3 fruit fly cellular contexts compared by ENCODE assay signal in genomic region chr3L:18801194-18801695, dm6.
TF ChIP-seq lines count a peak whose summit lies in the region.

ftz-f1 (minus strand) TSS chr3L:18801309.

TF ChIP-seq in whole organism, adult, 20 proteins besides CTCF, POLR2A, EP300 and RAD21 (continued from another document):
- TF ChIP-seq bab1 (GFP tag; optimal IDR thresholded peaks at IDR 0.05; lab: Kevin White, UChicago) (peak; percentile 66), CG7101 (tag; optimal IDR thresholded peaks at IDR 0.05; lab: Kevin White, UChicago) (peak; percentile 71)

TF ChIP-seq in whole organism, embryonic, 481 proteins besides CTCF, POLR2A, EP300 and RAD21 (continued from another document and continues in another):
- TF ChIP-seq nerfin-2 (GFP tag; IDR thresholded peaks at IDR 0.05; lab: Robert Waterston, UW; ENCODE audit: partially characterized antibody): peak; percentile 46; the same call in 1 of the 2 replicates
- peak; percentile 50 for TF ChIP-seq CG3847 (GFP tag; IDR thresholded peaks at IDR 0.05; lab: Robert Waterston, UW)
- TF ChIP-seq exex (tag; optimal IDR thresholded peaks at IDR 0.05; lab: Kevin White, UChicago): peak; percentile 37
- peak in 1 of 2 experiments; percentile 21 for TF ChIP-seq dpn (GFP tag; optimal IDR thresholded peaks at IDR 0.05; lab: Kevin White, UChicago)
- peak; percentile 23 for TF ChIP-seq CG6683 (GFP tag; optimal IDR thresholded peaks at IDR 0.05; lab: Kevin White, UChicago)
- TF ChIP-seq NFAT (GFP tag; IDR thresholded peaks at IDR 0.05; lab: Robert Waterston, UW): 0 out of 2 replicates have a peak, but pooled peaks have one; percentile 22
- TF ChIP-seq Hr78 (GFP tag; optimal IDR thresholded peaks at IDR 0.05; lab: Kevin White, UChicago): peak in 1 of 2 experiments; percentile 33
- peak; percentile 55 for TF ChIP-seq CG6765 (GFP tag; optimal IDR thresholded peaks at IDR 0.05; lab: Kevin White, UChicago)
- TF ChIP-seq Hr39 (optimal IDR thresholded peaks at IDR 0.05; lab: Kevin White, UChicago): no peak
- TF ChIP-seq CG34224 (GFP tag; IDR thresholded peaks at IDR 0.05; lab: Robert Waterston, UW; ENCODE audit: partially characterized antibody): peak; percentile 78
- no peak for TF ChIP-seq CG13123 (GFP tag; optimal IDR thresholded peaks at IDR 0.05; lab: Kevin White, UChicago)
- no peak for TF ChIP-seq Eip74EF (GFP tag; optimal IDR thresholded peaks at IDR 0.05; lab: Kevin White, UChicago)
- peak; percentile 22 for TF ChIP-seq CG14710 (tag; optimal IDR thresholded peaks at IDR 0.05; lab: Kevin White, UChicago)
- TF ChIP-seq knrl (GFP tag; IDR thresholded peaks at IDR 0.05; lab: Robert Waterston, UW; ENCODE audit: partially characterized antibody): peak; percentile 81
- peak; percentile 99 for TF ChIP-seq chinmo (GFP tag; IDR thresholded peaks at IDR 0.05; lab: Robert Waterston, UW; ENCODE audit: partially characterized antibody)
- TF ChIP-seq CG17612 (GFP tag; IDR thresholded peaks at IDR 0.05; lab: Robert Waterston, UW): no peak
- peak; percentile 47 for TF ChIP-seq Doc3 (GFP tag; IDR thresholded peaks at IDR 0.05; lab: Robert Waterston, UW; ENCODE audit: partially characterized antibody)
- TF ChIP-seq ash1 (GFP tag; optimal IDR thresholded peaks at IDR 0.05; lab: Kevin White, UChicago): peak; percentile 19
- peak; percentile 59 for TF ChIP-seq CG7987 (GFP tag; optimal IDR thresholded peaks at IDR 0.05; lab: Kevin White, UChicago)
- TF ChIP-seq HmgD (GFP tag; optimal IDR thresholded peaks at IDR 0.05; lab: Kevin White, UChicago): peak; percentile 48
- peak; percentile 97 for TF ChIP-seq Blimp-1 (GFP tag; optimal IDR thresholded peaks at IDR 0.05; lab: Kevin White, UChicago)
- 0 out of 3 replicates have a peak, but pooled peaks have one; percentile 27 for TF ChIP-seq CG2199 (GFP tag; IDR thresholded peaks at IDR 0.05; lab: Robert Waterston, UW)
- TF ChIP-seq CG7357 (GFP tag; IDR thresholded peaks at IDR 0.05; lab: Robert Waterston, UW): no peak
- TF ChIP-seq Dref (GFP tag; IDR thresholded peaks at IDR 0.05; lab: Robert Waterston, UW): peak; percentile 97
- TF ChIP-seq CG6791 (GFP tag; IDR thresholded peaks at IDR 0.05; lab: Robert Waterston, UW; ENCODE audit: partially characterized antibody): peak; percentile 74; the same call in 2 of the 3 replicates
- peak; percentile 94 for TF ChIP-seq bbx (GFP tag; IDR thresholded peaks at IDR 0.05; lab: Robert Waterston, UW; ENCODE audit: partially characterized antibody)
- TF ChIP-seq zfh2 (GFP tag; optimal IDR thresholded peaks at IDR 0.05; lab: Kevin White, UChicago): no peak
- TF ChIP-seq CG12299 (tag; optimal IDR thresholded peaks at IDR 0.05; lab: Kevin White, UChicago): peak; percentile 64
- no peak for TF ChIP-seq Atf-2 (GFP tag; optimal IDR thresholded peaks at IDR 0.05; lab: Kevin White, UChicago)
- peak; percentile 24 for TF ChIP-seq Side (GFP tag; optimal IDR thresholded peaks at IDR 0.05; lab: Kevin White, UChicago)
- TF ChIP-seq Opbp (GFP tag; IDR thresholded peaks at IDR 0.05; lab: Robert Waterston, UW; ENCODE audit: partially characterized antibody): peak; percentile 86
- TF ChIP-seq lbe (GFP tag; optimal IDR thresholded peaks at IDR 0.05; lab: Kevin White, UChicago): peak; percentile 19
- TF ChIP-seq pfk (GFP tag; optimal IDR thresholded peaks at IDR 0.05; lab: Kevin White, UChicago): peak; percentile 47
- TF ChIP-seq CG42726 (GFP tag; IDR thresholded peaks at IDR 0.05; lab: Robert Waterston, UW; ENCODE audit: partially characterized antibody): peak; percentile 94
- peak; percentile 11; the same call in 1 of the 2 replicates for TF ChIP-seq CG32767 (GFP tag; IDR thresholded peaks at IDR 0.05; lab: Robert Waterston, UW)
- TF ChIP-seq odd (GFP tag; optimal IDR thresholded peaks at IDR 0.05; lab: Kevin White, UChicago): no peak
- TF ChIP-seq CG3281 (GFP tag; optimal IDR thresholded peaks at IDR 0.05; lab: Kevin White, UChicago): peak; percentile 19
- peak; percentile 69 for TF ChIP-seq Med (GFP tag; lab: Kevin White, UChicago)
- no peak for TF ChIP-seq da (GFP tag; optimal IDR thresholded peaks at IDR 0.05; lab: Kevin White, UChicago)
- TF ChIP-seq cwo (GFP tag; optimal IDR thresholded peaks at IDR 0.05; lab: Kevin White, UChicago): peak; percentile 75
- peak; percentile 1 for TF ChIP-seq ERR (GFP tag; optimal IDR thresholded peaks at IDR 0.05; lab: Kevin White, UChicago)
- no peak for TF ChIP-seq CG4404 (GFP tag; IDR thresholded peaks at IDR 0.05; lab: Robert Waterston, UW)
- TF ChIP-seq CG18011 (GFP tag; optimal IDR thresholded peaks at IDR 0.05; lab: Kevin White, UChicago): peak; percentile 3
- TF ChIP-seq CHES-1-like (GFP tag; optimal IDR thresholded peaks at IDR 0.05; lab: Kevin White, UChicago): peak; percentile 46
- TF ChIP-seq CG9215 (GFP tag; IDR thresholded peaks at IDR 0.05; lab: Robert Waterston, UW): no peak
- peak; percentile 44 for TF ChIP-seq CG13624 (GFP tag; optimal IDR thresholded peaks at IDR 0.05; lab: Kevin White, UChicago)
- 0 out of 2 replicates have a peak, but pooled peaks have one; percentile 16 for TF ChIP-seq MBD-R2 (GFP tag; IDR thresholded peaks at IDR 0.05; lab: Robert Waterston, UW)
- peak; percentile 74 for TF ChIP-seq CG10543 (GFP tag; optimal IDR thresholded peaks at IDR 0.05; lab: Kevin White, UChicago)
- peak; percentile 28 for TF ChIP-seq Mad (GFP tag; optimal IDR thresholded peaks at IDR 0.05; lab: Kevin White, UChicago)
- peak; percentile 28 for TF ChIP-seq CG1233 (GFP tag; optimal IDR thresholded peaks at IDR 0.05; lab: Kevin White, UChicago)
- peak; percentile 8; the same call in 1 of the 2 replicates for TF ChIP-seq onecut (GFP tag; IDR thresholded peaks at IDR 0.05; lab: Robert Waterston, UW)
- TF ChIP-seq CG16813 (GFP tag; IDR thresholded peaks at IDR 0.05; lab: Robert Waterston, UW; ENCODE audit: partially characterized antibody): peak; percentile 72
- no peak for TF ChIP-seq tup (GFP tag; optimal IDR thresholded peaks at IDR 0.05; lab: Kevin White, UChicago)
- peak; percentile 86 for TF ChIP-seq tna (GFP tag; IDR thresholded peaks at IDR 0.05; lab: Robert Waterston, UW; ENCODE audit: partially characterized antibody)
- TF ChIP-seq CG14014 (GFP tag; IDR thresholded peaks at IDR 0.05; lab: Robert Waterston, UW): peak; percentile 54; the same call in 1 of the 2 replicates
- TF ChIP-seq ewg (GFP tag; optimal IDR thresholded peaks at IDR 0.05; lab: Kevin White, UChicago): peak; percentile 92
- TF ChIP-seq CG2120 (GFP tag; optimal IDR thresholded peaks at IDR 0.05; lab: Kevin White, UChicago): peak; percentile 32
- no peak for TF ChIP-seq Sox100B (GFP tag; optimal IDR thresholded peaks at IDR 0.05; lab: Kevin White, UChicago)
- peak; percentile 56 for TF ChIP-seq CG14860 (GFP tag; IDR thresholded peaks at IDR 0.05; lab: Robert Waterston, UW; ENCODE audit: partially characterized antibody)
- TF ChIP-seq CG13296 (GFP tag; optimal IDR thresholded peaks at IDR 0.05; lab: Kevin White, UChicago): peak; percentile 54

TF ChIP-seq in whole organism, wandering third instar larva, 38 proteins besides CTCF, POLR2A, EP300 and RAD21 (continued from another document):
- TF ChIP-seq Hr83 (GFP tag; optimal IDR thresholded peaks at IDR 0.05; lab: Kevin White, UChicago; ENCODE audit: poor library complexity, severe bottlenecking): peak; percentile 78
- TF ChIP-seq br (GFP tag; optimal IDR thresholded peaks at IDR 0.05; lab: Kevin White, UChicago): peak; percentile 49
- peak; percentile 57 for TF ChIP-seq Dif (GFP tag; optimal IDR thresholded peaks at IDR 0.05; lab: Kevin White, UChicago; ENCODE audit: partially characterized antibody)
- no peak for TF ChIP-seq fru (GFP tag; optimal IDR thresholded peaks at IDR 0.05; lab: Kevin White, UChicago)
- no peak for TF ChIP-seq lola (GFP tag; optimal IDR thresholded peaks at IDR 0.05; lab: Kevin White, UChicago)
